Worm (Caenorhabditis elegans) whole organism, L2 larva: Measurements from ENCODE around the gene C25D7.10.

Experiments
- F13H6.1 ChIP-seq: sonication (generic microtip); optimal IDR thresholded peaks from 2 replicates; lab custom pipeline; 2016; ENCODE audit warnings: missing genetic modification characterization, missing compliant biosample characterization
- dmd-4 ChIP-seq: sonication (generic microtip); optimal IDR thresholded peaks from 2 replicates; lab custom pipeline; 2017; ENCODE audit warnings: missing biosample characterization, missing genetic modification characterization
- lsy-2 ChIP-seq, 2 experiments: fragments of 150-350 bp in 1 of 2; sonication (generic microtip) in 1 of 2; optimal IDR thresholded peaks; 2 replicates each; lab custom pipeline; 2014 to 2017; ENCODE audit warnings: missing biosample characterization in 2 of 2, missing genetic modification characterization in 2 of 2
- nhr-25 ChIP-seq: fragments of 150-350 bp; sonication (generic microtip); optimal IDR thresholded peaks from 3 replicates; lab custom pipeline; 2014; ENCODE audit warnings: missing biosample characterization, missing genetic modification characterization
- unc-39 ChIP-seq: fragments of 150-350 bp; optimal IDR thresholded peaks from 2 replicates; lab custom pipeline; 2014; ENCODE audit warnings: missing biosample characterization, missing genetic modification characterization

DNA sequence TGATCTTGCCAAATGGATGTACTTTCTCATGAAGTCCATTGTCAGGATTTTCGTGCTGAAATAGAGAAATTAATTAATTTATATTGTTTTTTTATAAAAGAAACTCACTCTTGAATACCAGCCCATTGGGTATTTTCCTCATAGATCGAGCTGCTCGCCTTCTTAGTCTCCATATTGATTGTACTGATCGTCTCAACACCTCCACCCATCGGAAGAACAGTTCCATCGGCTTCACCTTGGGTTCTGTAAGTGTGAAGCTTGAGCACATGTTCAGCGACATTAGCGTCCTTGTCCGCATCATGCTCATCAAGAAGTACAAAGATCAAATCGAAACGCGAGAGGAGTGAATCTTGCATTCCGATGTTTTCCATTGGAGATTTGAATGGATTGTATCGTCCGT, 9.5 kb upstream of the C25D7.10 start:
- TF ChIP-seq nhr-25 (tag; lab: Kevin White, UChicago) (no peak), unc-39 (tag; lab: Kevin White, UChicago) (no peak), dmd-4 (tag; lab: Kevin White, UChicago) (no peak), lsy-2 (tag; optimal IDR thresholded peaks at IDR 0.05; lab: Kevin White, UChicago) (no peak), F13H6.1 (tag; lab: Kevin White, UChicago) (no peak)
